Fruit fly (Drosophila melanogaster) whole organism, embryonic: ENCODE results near the gene Sam-S.

Source experiments
- Atf6 ChIP-seq: fragments of 200-800 bp; sonication (Bioruptor generic); IDR thresholded peaks from 2 replicates; pipeline ENCODE4 v1.3.6; 2022; ENCODE audit warnings: missing biosample characterization, missing genetic modification characterization
- B-H1 ChIP-seq: fragments of 200-800 bp; sonication (Bioruptor generic); IDR thresholded peaks from 3 replicates; pipeline ENCODE4 v1.3.6; 2022; ENCODE audit warnings: missing biosample characterization, missing genetic modification characterization
- Bgb ChIP-seq: fragments of 200-800 bp; sonication (Bioruptor generic); IDR thresholded peaks from 2 replicates; pipeline ENCODE4 v1.3.6; 2022; ENCODE audit warnings: missing biosample characterization, missing genetic modification characterization; ENCODE audit not compliant: partially characterized antibody
- Blimp-1 ChIP-seq: fragments of 200-800 bp; sonication (Bioruptor generic); optimal IDR thresholded peaks from 3 replicates; lab custom pipeline; 2018; ENCODE audit warnings: missing biosample characterization, missing genetic modification characterization, mild to moderate bottlenecking, moderate library complexity, missing genetic modification reagents
- CG10321 ChIP-seq: fragments of 200-800 bp; sonication (Bioruptor generic); IDR thresholded peaks from 2 replicates; pipeline ENCODE4 v1.3.6; 2022; ENCODE audit warnings: missing biosample characterization, missing genetic modification characterization
- CG10543 ChIP-seq: fragments of 200-800 bp; sonication (Bioruptor generic); optimal IDR thresholded peaks from 3 replicates; lab custom pipeline; 2017; ENCODE audit warnings: missing biosample characterization, mild to moderate bottlenecking, missing genetic modification characterization, moderate library complexity
- CG11504 ChIP-seq: fragments of 200-800 bp; sonication (Bioruptor generic); optimal IDR thresholded peaks from 3 replicates; lab custom pipeline; 2019; ENCODE audit warnings: missing biosample characterization, mild to moderate bottlenecking, missing genetic modification characterization, moderate library complexity
- CG12219 ChIP-seq: fragments of 200-800 bp; sonication (Bioruptor generic); optimal IDR thresholded peaks from 3 replicates; lab custom pipeline; 2018; ENCODE audit warnings: missing biosample characterization, mild to moderate bottlenecking, missing genetic modification characterization
- CG12744 ChIP-seq: fragments of 200-800 bp; sonication (Bioruptor generic); optimal IDR thresholded peaks from 2 replicates; lab custom pipeline; 2016; ENCODE audit warnings: missing biosample characterization, missing genetic modification characterization
- CG13296 ChIP-seq: fragments of 200-800 bp; sonication (Bioruptor generic); optimal IDR thresholded peaks from 3 replicates; lab custom pipeline; 2018; ENCODE audit warnings: missing biosample characterization, mild to moderate bottlenecking, missing genetic modification characterization
- CG16779 ChIP-seq: fragments of 200-800 bp; sonication (Bioruptor generic); IDR thresholded peaks from 2 replicates; pipeline ENCODE4 v1.3.6; 2022; ENCODE audit warnings: missing biosample characterization, missing genetic modification characterization
- CG17568 ChIP-seq: fragments of 200-800 bp; sonication (Bioruptor generic); optimal IDR thresholded peaks from 2 replicates; lab custom pipeline; 2018; ENCODE audit warnings: missing biosample characterization, mild to moderate bottlenecking, missing genetic modification characterization, moderate library complexity
- CG17612 ChIP-seq: fragments of 200-800 bp; sonication (Bioruptor generic); IDR thresholded peaks from 2 replicates; pipeline ENCODE4 v1.3.6; 2022; ENCODE audit warnings: missing biosample characterization, missing genetic modification characterization
- CG31388 ChIP-seq: fragments of 200-800 bp; sonication (Bioruptor generic); optimal IDR thresholded peaks from 2 replicates; lab custom pipeline; 2016; ENCODE audit warnings: missing biosample characterization, missing genetic modification characterization
- CG32772 ChIP-seq: fragments of 200-800 bp; sonication (Bioruptor generic); IDR thresholded peaks from 2 replicates; pipeline ENCODE4 v1.3.6; 2022; ENCODE audit warnings: missing biosample characterization, missing genetic modification characterization
- CG34376 ChIP-seq: fragments of 200-800 bp; sonication (Bioruptor generic); optimal IDR thresholded peaks from 2 replicates; lab custom pipeline; 2018; ENCODE audit warnings: missing biosample characterization, mild to moderate bottlenecking, missing genetic modification characterization
- CG3726 ChIP-seq: fragments of 200-800 bp; sonication (Bioruptor generic); IDR thresholded peaks from 3 replicates; pipeline ENCODE4, ENCODE4 v1.3.6; 2022; ENCODE audit warnings: missing biosample characterization, missing genetic modification characterization
- CG4360 ChIP-seq: fragments of 200-800 bp; sonication (Bioruptor generic); IDR thresholded peaks from 2 replicates; pipeline ENCODE4 v1.3.6; 2022; ENCODE audit warnings: missing biosample characterization, missing genetic modification characterization
- CG6813 ChIP-seq: fragments of 200-800 bp; sonication (Bioruptor generic); optimal IDR thresholded peaks from 2 replicates; lab custom pipeline; 2017; ENCODE audit warnings: missing biosample characterization, missing genetic modification characterization, mild to moderate bottlenecking, moderate library complexity, missing genetic modification reagents
- CG8359 ChIP-seq: fragments of 200-800 bp; sonication (Bioruptor generic); optimal IDR thresholded peaks from 2 replicates; lab custom pipeline; 2017; ENCODE audit warnings: missing biosample characterization, mild to moderate bottlenecking, missing genetic modification characterization, borderline replicate concordance
- CG9932 ChIP-seq: fragments of 200-800 bp; sonication (Bioruptor generic); IDR thresholded peaks from 2 replicates; pipeline ENCODE4 v1.3.6; 2022; ENCODE audit warnings: missing biosample characterization, missing genetic modification characterization
- D19A ChIP-seq: fragments of 200-800 bp; optimal IDR thresholded peaks from 3 replicates; lab custom pipeline; 2019; ENCODE audit warnings: missing biosample characterization, mild to moderate bottlenecking, missing genetic modification characterization, moderate library complexity
- Dip3 ChIP-seq: fragments of 200-800 bp; sonication (Bioruptor generic); optimal IDR thresholded peaks from 3 replicates; lab custom pipeline; 2016; ENCODE audit warnings: missing biosample characterization, missing genetic modification characterization
- Hr51 ChIP-seq, 2 experiments: fragments of 200-800 bp; sonication (Bioruptor generic); optimal IDR thresholded peaks; 2 replicates in 1 of 2; 3 replicates in 1 of 2; lab custom pipeline; 2016 to 2018; ENCODE audit warnings: missing biosample characterization in 2 of 2, missing genetic modification characterization in 2 of 2, mild to moderate bottlenecking in 1 of 2, moderate library complexity in 1 of 2
- MESR4 ChIP-seq: fragments of 200-800 bp; sonication (Bioruptor generic); optimal IDR thresholded peaks from 2 replicates; lab custom pipeline; 2018; ENCODE audit warnings: missing biosample characterization, mild to moderate bottlenecking, missing genetic modification characterization, moderate library complexity
- MTF-1 ChIP-seq: fragments of 200-800 bp; sonication (Bioruptor generic); optimal IDR thresholded peaks from 2 replicates; lab custom pipeline; 2018; ENCODE audit warnings: missing biosample characterization, mild to moderate bottlenecking, missing genetic modification characterization, borderline replicate concordance
- Myb ChIP-seq: fragments of 200-800 bp; sonication (Bioruptor generic); optimal IDR thresholded peaks from 2 replicates; lab custom pipeline; 2016; ENCODE audit warnings: missing biosample characterization, missing genetic modification characterization
- Rx ChIP-seq: fragments of 200-800 bp; sonication (Bioruptor generic); IDR thresholded peaks from 2 replicates; pipeline ENCODE4 v1.3.6; 2022; ENCODE audit warnings: missing biosample characterization, missing genetic modification characterization
- Vsx1 ChIP-seq: fragments of 200-800 bp; sonication (Bioruptor generic); optimal IDR thresholded peaks from 2 replicates; lab custom pipeline; 2017; ENCODE audit warnings: missing biosample characterization, mild to moderate bottlenecking, missing genetic modification characterization, missing genetic modification reagents
- ato ChIP-seq: fragments of 200-800 bp; sonication (Bioruptor generic); IDR thresholded peaks from 2 replicates; pipeline ENCODE4 v1.3.6; 2022; ENCODE audit warnings: missing biosample characterization, missing genetic modification characterization; ENCODE audit not compliant: partially characterized antibody
- chinmo ChIP-seq: fragments of 200-800 bp; sonication (Bioruptor generic); IDR thresholded peaks from 4 replicates; pipeline ENCODE4 v1.3.6; 2022; ENCODE audit warnings: missing biosample characterization, missing genetic modification characterization; ENCODE audit not compliant: partially characterized antibody
- dpn ChIP-seq, 2 experiments: fragments of 200-800 bp; sonication (Bioruptor generic); optimal IDR thresholded peaks; 3 replicates each; lab custom pipeline; 2016; ENCODE audit warnings: missing biosample characterization in 2 of 2, missing genetic modification characterization in 2 of 2
- ewg ChIP-seq: fragments of 200-800 bp; sonication (Bioruptor generic); optimal IDR thresholded peaks from 3 replicates; lab custom pipeline; 2017; ENCODE audit warnings: mild to moderate bottlenecking, missing biosample characterization, missing genetic modification reagents, missing genetic modification characterization
- exex ChIP-seq: fragments of 200-800 bp; sonication (Bioruptor generic); optimal IDR thresholded peaks from 4 replicates; lab custom pipeline; 2018; ENCODE audit warnings: missing biosample characterization, mild to moderate bottlenecking, missing genetic modification characterization, moderate library complexity
- hkb ChIP-seq, 2 experiments: fragments of 200-800 bp in 1 of 2; fragments of >200 bp in 1 of 2; sonication (Bioruptor generic) in 1 of 2; IDR thresholded peaks in 1 of 2; optimal IDR thresholded peaks in 1 of 2; 2 replicates each; pipeline versions ENCODE4 v1.3.6 to Lab custom; 2017 to 2022; ENCODE audit warnings: missing biosample characterization in 1 of 2, missing genetic modification characterization in 1 of 2
- klu ChIP-seq: fragments of 200-800 bp; sonication (Bioruptor generic); IDR thresholded peaks from 2 replicates; pipeline ENCODE4 v1.3.6; 2022; ENCODE audit warnings: missing biosample characterization, missing genetic modification characterization
- lab ChIP-seq: fragments of 200-800 bp; sonication (Bioruptor generic); optimal IDR thresholded peaks from 3 replicates; lab custom pipeline; 2017; ENCODE audit warnings: missing biosample characterization, missing genetic modification characterization, mild to moderate bottlenecking, moderate library complexity, missing genetic modification reagents
- oc ChIP-seq: fragments of 200-800 bp; sonication (Bioruptor generic); optimal IDR thresholded peaks from 2 replicates; lab custom pipeline; 2018; ENCODE audit warnings: missing biosample characterization, mild to moderate bottlenecking, missing genetic modification characterization, moderate library complexity
- prd ChIP-seq, 3 experiments: fragments of >200 bp in 2 of 3; fragments of 200-800 bp in 1 of 3; sonication (Bioruptor generic) in 1 of 3; optimal IDR thresholded peaks in 2 of 3; IDR thresholded peaks in 1 of 3; 2 replicates in 2 of 3; 3 replicates in 1 of 3; pipeline versions ENCODE4 v1.3.6 to Lab custom; 2017 to 2022; ENCODE audit warnings: missing biosample characterization in 1 of 3, missing genetic modification characterization in 1 of 3
- pum ChIP-seq: fragments of 200-800 bp; sonication (Bioruptor generic); optimal IDR thresholded peaks from 2 replicates; lab custom pipeline; 2016; ENCODE audit warnings: missing biosample characterization, missing genetic modification characterization
- pzg ChIP-seq: fragments of 200-800 bp; sonication (Bioruptor generic); optimal IDR thresholded peaks from 3 replicates; lab custom pipeline; 2018; ENCODE audit warnings: missing biosample characterization, mild to moderate bottlenecking, missing genetic modification characterization, moderate library complexity
- sens ChIP-seq: fragments of 200-800 bp; sonication (Bioruptor generic); peaks from one replicate; lab custom pipeline; 2016; ENCODE audit warnings: missing biosample characterization, missing genetic modification characterization
- sens-2 ChIP-seq: fragments of 200-800 bp; sonication (Bioruptor generic); IDR thresholded peaks from 2 replicates; pipeline ENCODE4 v1.3.6; 2022; ENCODE audit warnings: missing biosample characterization, missing genetic modification characterization
- sug ChIP-seq: fragments of 200-800 bp; optimal IDR thresholded peaks from 2 replicates; lab custom pipeline; 2019; ENCODE audit warnings: missing biosample characterization, mild to moderate bottlenecking, missing genetic modification characterization, moderate library complexity
- yki ChIP-seq: fragments of >200 bp; optimal IDR thresholded peaks from 3 replicates; lab custom pipeline; 2018
- zen2 ChIP-seq: fragments of 200-800 bp; sonication (Bioruptor generic); IDR thresholded peaks from 3 replicates; pipeline ENCODE4 v1.3.6; 2022; ENCODE audit warnings: missing biosample characterization, missing genetic modification characterization; ENCODE audit not compliant: partially characterized antibody

Gene Sam-S

dm6 chr2L:131466-132270 is 25.0 kb downstream of the Sam-S start, which contains the start of gene Gs1 (continued):
- TF ChIP-seq sens = peak; percentile 59
- TF ChIP-seq Myb = no peak
- no peak for TF ChIP-seq pzg (GFP tag; lab: Kevin White, UChicago)
- peak; percentile 36 for TF ChIP-seq yki (lab: Kevin White, UChicago)
- no peak for TF ChIP-seq Rx
- peak; percentile 66 for TF ChIP-seq CG13296 (GFP tag; lab: Kevin White, UChicago)
- peak; percentile 21 for TF ChIP-seq CG11504 (tag; lab: Kevin White, UChicago)
- TF ChIP-seq CG34376 (GFP tag; lab: Kevin White, UChicago) = peak; percentile 85
- TF ChIP-seq CG16779 = 0 out of 2 replicates have a peak, but pooled peaks have one; percentile 12
- peak; percentile 87 for TF ChIP-seq Blimp-1 (GFP tag; lab: Kevin White, UChicago)
- peak; percentile 4; the same call in 1 of the 2 replicates for TF ChIP-seq sens-2 (GFP tag; lab: Robert Waterston, UW)
- no peak for TF ChIP-seq hkb (optimal IDR thresholded peaks at IDR 0.05; lab: Kevin White, UChicago)
- peak; percentile 49; the same call in 1 of the 2 replicates for TF ChIP-seq hkb (GFP tag; IDR thresholded peaks at IDR 0.05; lab: Robert Waterston, UW)
- TF ChIP-seq CG4360 = no peak
- no peak for TF ChIP-seq pum (GFP tag; lab: Kevin White, UChicago)
- peak; percentile 22 for TF ChIP-seq exex (tag; lab: Kevin White, UChicago)
- peak; percentile 34 for TF ChIP-seq CG12219 (GFP tag; lab: Kevin White, UChicago)
- peak; percentile 7 to 29 for TF ChIP-seq dpn (GFP tag; optimal IDR thresholded peaks at IDR 0.05; lab: Kevin White, UChicago)
- peak in 1 of 2 experiments; percentile 21 for TF ChIP-seq Hr51 (GFP tag; optimal IDR thresholded peaks at IDR 0.05; lab: Kevin White, UChicago)
- no peak for TF ChIP-seq prd (optimal IDR thresholded peaks at IDR 0.05; lab: Kevin White, UChicago)
- TF ChIP-seq prd (GFP tag; IDR thresholded peaks at IDR 0.05; lab: Robert Waterston, UW) = no peak
- TF ChIP-seq chinmo (GFP tag; lab: Robert Waterston, UW) = peak; percentile 95; the same call in 3 of the 4 replicates
- peak; percentile 64; the same call in 1 of the 2 replicates for TF ChIP-seq Atf6 (GFP tag; lab: Robert Waterston, UW)
- TF ChIP-seq CG3726 = 0 out of 3 replicates have a peak, but pooled peaks have one; percentile 5
- TF ChIP-seq Dip3 (GFP tag; lab: Kevin White, UChicago) = no peak
- peak; percentile 17 for TF ChIP-seq CG8359 (GFP tag; lab: Kevin White, UChicago)
- TF ChIP-seq CG10321 = no peak; the same call in 1 of the 2 replicates
- peak; percentile 89 for TF ChIP-seq CG10543 (GFP tag; lab: Kevin White, UChicago)
- peak; percentile 37 for TF ChIP-seq MTF-1 (GFP tag; lab: Kevin White, UChicago)
- peak; percentile 77 for TF ChIP-seq ewg (GFP tag; lab: Kevin White, UChicago)
- TF ChIP-seq lab (GFP tag; lab: Kevin White, UChicago) = peak; percentile 81
- no peak for TF ChIP-seq CG31388 (GFP tag; lab: Kevin White, UChicago)
- TF ChIP-seq CG17568 (GFP tag; lab: Kevin White, UChicago) = peak; percentile 46
- peak; percentile 49 for TF ChIP-seq MESR4
- peak; percentile 52 for TF ChIP-seq Vsx1
- 0 out of 2 replicates have a peak, but pooled peaks have one; percentile 11 for TF ChIP-seq CG9932 (GFP tag; lab: Robert Waterston, UW)
- peak; percentile 84 for TF ChIP-seq sug (tag; lab: Kevin White, UChicago)
- TF ChIP-seq D19A = peak; percentile 46
- TF ChIP-seq CG12744 = no peak
- TF ChIP-seq klu (GFP tag; lab: Robert Waterston, UW) = no peak
- no peak for TF ChIP-seq CG32772 (GFP tag; lab: Robert Waterston, UW)
- TF ChIP-seq CG6813 (GFP tag; lab: Kevin White, UChicago) = peak; percentile 58
- TF ChIP-seq oc (tag; lab: Kevin White, UChicago) = peak; percentile 48
- TF ChIP-seq Bgb = peak; percentile 50; the same call in 1 of the 2 replicates
- no peak for TF ChIP-seq CG17612 (GFP tag; lab: Robert Waterston, UW)
- TF ChIP-seq B-H1 (GFP tag; lab: Robert Waterston, UW) = no peak; the same call in 2 of the 3 replicates
- peak; percentile 68; the same call in 2 of the 3 replicates for TF ChIP-seq zen2
- TF ChIP-seq ato (GFP tag; lab: Robert Waterston, UW) = 0 out of 2 replicates have a peak, but pooled peaks have one; percentile 53
